Fruit fly (Drosophila melanogaster): ENCODE data around the gene Rab3-GEF.
A peak's percentile ranks its signal among the peaks of the same experiment; 100 is the strongest.

Gene Rab3-GEF

DNA sequence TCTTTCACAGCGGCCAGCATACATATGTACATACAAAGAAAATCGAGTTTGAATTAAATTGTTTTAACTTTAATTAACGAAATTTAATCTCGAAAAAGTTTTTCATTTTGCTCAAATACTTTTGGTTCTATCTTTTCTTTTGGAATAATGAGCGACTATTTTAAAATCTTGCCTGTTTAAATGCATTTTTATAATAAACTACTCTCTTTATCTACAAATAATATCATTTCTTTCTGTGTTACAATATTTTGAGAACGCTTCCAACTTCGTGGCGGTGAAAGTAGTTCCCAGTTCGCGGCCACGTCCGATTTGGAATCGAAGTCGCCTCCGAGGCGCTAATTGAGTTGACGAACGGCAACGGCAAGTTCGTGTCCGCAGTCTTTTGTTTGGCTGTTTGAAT, 60.8 kb downstream of the Rab3-GEF start (continued):
- TF ChIP-seq Met (GFP tag; optimal IDR thresholded peaks at IDR 0.05) (peak; percentile 15), Eip78C (GFP tag) (peak; percentile 64), svp (GFP tag) (peak; percentile 64), esn (GFP tag; optimal IDR thresholded peaks at IDR 0.05) (peak; percentile 25)

DNA sequence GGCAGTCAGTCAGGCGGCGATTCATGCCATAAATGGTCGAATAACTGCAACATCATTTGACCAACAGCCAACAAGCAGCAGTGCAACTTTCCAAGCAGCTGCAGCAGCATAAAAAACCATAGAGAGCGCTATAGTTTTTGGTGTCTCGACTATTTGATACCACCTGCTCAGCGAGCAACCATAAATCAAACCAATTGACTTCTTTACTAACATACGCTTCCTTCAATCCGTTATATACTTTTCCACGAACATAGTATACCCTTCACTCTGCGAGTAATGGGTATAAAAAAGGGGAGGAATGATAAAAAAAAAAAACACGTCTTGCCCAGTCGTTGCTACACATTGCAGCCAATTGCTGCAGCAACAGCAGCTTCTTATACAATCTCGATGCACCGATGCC, 62.6 kb downstream of the Rab3-GEF start:
- TF ChIP-seq Lpt (GFP tag; optimal IDR thresholded peaks at IDR 0.05) = peak; percentile 38
- TF ChIP-seq esn (GFP tag; optimal IDR thresholded peaks at IDR 0.05) = no peak
- TF ChIP-seq eg (GFP tag; IDR thresholded peaks at IDR 0.05) = peak; percentile 62; the same call in 2 of the 3 replicates
- TF ChIP-seq Eip75B (GFP tag; optimal IDR thresholded peaks at IDR 0.05) = no peak
- peak; percentile 42 for TF ChIP-seq Eip78C (GFP tag)
- peak; percentile 28 for TF ChIP-seq CG6276 (GFP tag; optimal IDR thresholded peaks at IDR 0.05)
- peak; percentile 10 for TF ChIP-seq svp (GFP tag)
- no peak for TF ChIP-seq CG31627 (GFP tag; optimal IDR thresholded peaks at IDR 0.05)
- TF ChIP-seq CG3919 (GFP tag; optimal IDR thresholded peaks at IDR 0.05) = peak; percentile 28
- peak; percentile 70 for TF ChIP-seq CG6163 (GFP tag; IDR thresholded peaks at IDR 0.05)
- peak; percentile 5 for TF ChIP-seq achi (GFP tag; optimal IDR thresholded peaks at IDR 0.05)
- peak; percentile 50; the same call in 1 of the 2 replicates for TF ChIP-seq CG15336 (GFP tag; IDR thresholded peaks at IDR 0.05)
- TF ChIP-seq CG32006 (GFP tag; optimal IDR thresholded peaks at IDR 0.05) = peak; percentile 47
- peak; percentile 48; the same call in 1 of the 3 replicates for TF ChIP-seq CG8119 (GFP tag; IDR thresholded peaks at IDR 0.05)
- peak; percentile 57 for TF ChIP-seq Hr4 (GFP tag; optimal IDR thresholded peaks at IDR 0.05)
- peak; percentile 21 for TF ChIP-seq pdm3 (GFP tag; optimal IDR thresholded peaks at IDR 0.05)
- no peak for TF ChIP-seq CG6808 (GFP tag; optimal IDR thresholded peaks at IDR 0.05)

DNA sequence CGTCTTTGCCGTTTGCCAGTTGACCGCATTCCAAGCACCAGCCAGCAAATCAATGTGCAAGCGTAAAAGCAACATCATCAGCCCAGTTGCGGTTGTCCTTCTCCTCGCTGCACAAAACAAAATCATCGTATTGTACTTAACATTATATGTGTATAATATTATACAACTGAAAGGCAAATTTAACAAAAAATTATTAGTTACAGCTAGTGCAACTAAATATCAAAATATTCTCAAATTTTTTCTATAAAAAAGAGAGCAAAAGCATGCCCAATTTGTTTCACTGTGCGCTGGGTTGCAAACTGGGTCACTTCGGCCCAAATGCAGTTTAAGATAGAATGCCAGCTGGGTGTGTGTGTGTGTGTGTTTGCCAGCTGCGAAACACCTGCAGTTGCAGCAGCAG, 66.8 kb downstream of the Rab3-GEF start:
- TF ChIP-seq Gug (GFP tag; IDR thresholded peaks at IDR 0.05) = peak; percentile 53
- TF ChIP-seq CG8632 (GFP tag; optimal IDR thresholded peaks at IDR 0.05) = no peak
- peak; percentile 30 for TF ChIP-seq CG4318 (GFP tag; optimal IDR thresholded peaks at IDR 0.05)
- TF ChIP-seq CG16779 (tag; optimal IDR thresholded peaks at IDR 0.05) = no peak
- TF ChIP-seq CG7368 (GFP tag; optimal IDR thresholded peaks at IDR 0.05) = no peak
- peak in 1 of 2 experiments; percentile 10 for TF ChIP-seq salr (GFP tag; optimal IDR thresholded peaks at IDR 0.05)
- TF ChIP-seq CG11902 (GFP tag; optimal IDR thresholded peaks at IDR 0.05) = no peak
- no peak for TF ChIP-seq vri (GFP tag; optimal IDR thresholded peaks at IDR 0.05)
- peak; percentile 60 for TF ChIP-seq OdsH (GFP tag; optimal IDR thresholded peaks at IDR 0.05)
- peak; percentile 58 for TF ChIP-seq Lpt (GFP tag; optimal IDR thresholded peaks at IDR 0.05)
- peak; percentile 77 for TF ChIP-seq CG32006 (GFP tag; optimal IDR thresholded peaks at IDR 0.05)
- no peak for TF ChIP-seq fd59A (GFP tag; optimal IDR thresholded peaks at IDR 0.05)
- peak; percentile 63 for TF ChIP-seq CG8119 (GFP tag; IDR thresholded peaks at IDR 0.05)
- no peak for TF ChIP-seq Blimp-1 (GFP tag; optimal IDR thresholded peaks at IDR 0.05)
- peak; percentile 75 for TF ChIP-seq CG15336 (GFP tag; IDR thresholded peaks at IDR 0.05)
- peak; percentile 35 for TF ChIP-seq topi (GFP tag; optimal IDR thresholded peaks at IDR 0.05)
- TF ChIP-seq cyc (GFP tag; optimal IDR thresholded peaks at IDR 0.05) = peak; percentile 22
- peak; percentile 12 for TF ChIP-seq pdm3 (GFP tag; optimal IDR thresholded peaks at IDR 0.05)
- no peak for TF ChIP-seq Ets96B (tag; optimal IDR thresholded peaks at IDR 0.05)
- peak; percentile 56 for TF ChIP-seq CG6276 (GFP tag; optimal IDR thresholded peaks at IDR 0.05)
- peak; percentile 35 for TF ChIP-seq Met (GFP tag; optimal IDR thresholded peaks at IDR 0.05)
- TF ChIP-seq CG10631 (GFP tag; optimal IDR thresholded peaks at IDR 0.05) = peak; percentile 28
- TF ChIP-seq Sox14 (GFP tag; optimal IDR thresholded peaks at IDR 0.05) = peak; percentile 24
- no peak for TF ChIP-seq CG1621 (tag; optimal IDR thresholded peaks at IDR 0.05)
- peak; percentile 49 for TF ChIP-seq achi (GFP tag; optimal IDR thresholded peaks at IDR 0.05)
- TF ChIP-seq lz (GFP tag; optimal IDR thresholded peaks at IDR 0.05) = peak; percentile 5
- peak; percentile 25 for TF ChIP-seq esn (GFP tag; optimal IDR thresholded peaks at IDR 0.05)
- no peak for TF ChIP-seq Hr38 (GFP tag; optimal IDR thresholded peaks at IDR 0.05)
- peak; percentile 25; the same call in 1 of the 2 replicates for TF ChIP-seq CG11294 (GFP tag; IDR thresholded peaks at IDR 0.05)
- no peak for TF ChIP-seq Smox (GFP tag; optimal IDR thresholded peaks at IDR 0.05)
- no peak for TF ChIP-seq spab (GFP tag; optimal IDR thresholded peaks at IDR 0.05)
- no peak for TF ChIP-seq Ets21C (GFP tag; optimal IDR thresholded peaks at IDR 0.05)
- TF ChIP-seq dsx (GFP tag; optimal IDR thresholded peaks at IDR 0.05; ENCODE audit: poor library complexity, severe bottlenecking) = no peak
- TF ChIP-seq ss (GFP tag; optimal IDR thresholded peaks at IDR 0.05) = no peak
- peak; percentile 48 for TF ChIP-seq Eip75B (GFP tag; optimal IDR thresholded peaks at IDR 0.05)
- peak; percentile 73 for TF ChIP-seq Eip78C (GFP tag)
- no peak for TF ChIP-seq fd85E (GFP tag; optimal IDR thresholded peaks at IDR 0.05)
- peak; percentile 51 for TF ChIP-seq svp (GFP tag)
- peak; percentile 23 for TF ChIP-seq acj6 (GFP tag; optimal IDR thresholded peaks at IDR 0.05)
- TF ChIP-seq CG9139 (GFP tag; optimal IDR thresholded peaks at IDR 0.05) = no peak
